Fruit fly (Drosophila melanogaster) whole organism, embryonic: Measurements from ENCODE around the gene CG13694.

Experiments
- Atf6 ChIP-seq: fragments of 200-800 bp; sonication (Bioruptor generic); IDR thresholded peaks from 2 replicates; pipeline ENCODE4 v1.3.6; 2022; ENCODE audit warnings: missing biosample characterization, missing genetic modification characterization
- Bgb ChIP-seq: fragments of 200-800 bp; sonication (Bioruptor generic); IDR thresholded peaks from 2 replicates; pipeline ENCODE4 v1.3.6; 2022; ENCODE audit warnings: missing biosample characterization, missing genetic modification characterization; ENCODE audit not compliant: partially characterized antibody
- CG10366 ChIP-seq: fragments of 200-800 bp; sonication (Bioruptor generic); IDR thresholded peaks from 2 replicates; pipeline ENCODE4 v1.3.6; 2022; ENCODE audit warnings: missing biosample characterization, missing genetic modification characterization
- CG11398 ChIP-seq: fragments of 200-800 bp; sonication (Bioruptor generic); optimal IDR thresholded peaks from 2 replicates; lab custom pipeline; 2016; ENCODE audit warnings: missing biosample characterization, missing genetic modification characterization
- CG11560 ChIP-seq: fragments of 200-800 bp; sonication (Bioruptor generic); IDR thresholded peaks from 3 replicates; pipeline ENCODE4 v1.3.6; 2022; ENCODE audit warnings: missing biosample characterization, missing genetic modification characterization
- CG12071 ChIP-seq: fragments of 200-800 bp; sonication (Bioruptor generic); optimal IDR thresholded peaks from 3 replicates; lab custom pipeline; 2018; ENCODE audit warnings: missing biosample characterization, mild to moderate bottlenecking, missing genetic modification characterization
- CG12104 ChIP-seq: fragments of 200-800 bp; sonication (Bioruptor generic); optimal IDR thresholded peaks from 3 replicates; lab custom pipeline; 2016; ENCODE audit warnings: missing biosample characterization, missing genetic modification characterization
- CG12155 ChIP-seq: fragments of 200-800 bp; sonication (Bioruptor generic); optimal IDR thresholded peaks from 3 replicates; lab custom pipeline; 2016; ENCODE audit warnings: missing biosample characterization, missing genetic modification characterization
- CG13287 ChIP-seq: fragments of 200-800 bp; sonication (Bioruptor generic); IDR thresholded peaks from 2 replicates; pipeline ENCODE4 v1.3.6; 2022; ENCODE audit warnings: missing biosample characterization, missing genetic modification characterization; ENCODE audit not compliant: partially characterized antibody
- CG13296 ChIP-seq: fragments of 200-800 bp; sonication (Bioruptor generic); optimal IDR thresholded peaks from 3 replicates; lab custom pipeline; 2018; ENCODE audit warnings: missing biosample characterization, mild to moderate bottlenecking, missing genetic modification characterization
- CG13775 ChIP-seq: fragments of 200-800 bp; sonication (Bioruptor generic); optimal IDR thresholded peaks from 3 replicates; lab custom pipeline; 2017; ENCODE audit warnings: missing biosample characterization, mild to moderate bottlenecking, missing genetic modification characterization
- CG1603 ChIP-seq: fragments of 200-800 bp; sonication (Bioruptor generic); optimal IDR thresholded peaks from 2 replicates; lab custom pipeline; 2019; ENCODE audit warnings: missing biosample characterization, mild to moderate bottlenecking, missing genetic modification characterization, moderate library complexity
- CG17568 ChIP-seq: fragments of 200-800 bp; sonication (Bioruptor generic); optimal IDR thresholded peaks from 2 replicates; lab custom pipeline; 2018; ENCODE audit warnings: missing biosample characterization, mild to moderate bottlenecking, missing genetic modification characterization, moderate library complexity
- CG2202 ChIP-seq: fragments of 200-800 bp; sonication (Bioruptor generic); optimal IDR thresholded peaks from 2 replicates; lab custom pipeline; 2018; ENCODE audit warnings: missing biosample characterization, mild to moderate bottlenecking, missing genetic modification characterization
- CG2875 ChIP-seq: fragments of 200-800 bp; sonication (Bioruptor generic); optimal IDR thresholded peaks from 2 replicates; lab custom pipeline; 2017; ENCODE audit warnings: missing biosample characterization, mild to moderate bottlenecking, missing genetic modification characterization, missing genetic modification reagents
- CG31224 ChIP-seq: fragments of 200-800 bp; sonication (Bioruptor generic); IDR thresholded peaks from 2 replicates; pipeline ENCODE4 v1.3.6; 2022; ENCODE audit warnings: missing biosample characterization, missing genetic modification characterization
- CG32767 ChIP-seq: fragments of 200-800 bp; sonication (Bioruptor generic); IDR thresholded peaks from 2 replicates; pipeline ENCODE4 v1.3.6; 2022; ENCODE audit warnings: missing biosample characterization, missing genetic modification characterization
- CG3838 ChIP-seq: fragments of 200-800 bp; sonication (Bioruptor generic); optimal IDR thresholded peaks from 3 replicates; lab custom pipeline; 2016; ENCODE audit warnings: missing biosample characterization, missing genetic modification characterization
- CG3995 ChIP-seq: fragments of 200-800 bp; sonication (Bioruptor generic); optimal IDR thresholded peaks from 3 replicates; lab custom pipeline; 2016; ENCODE audit warnings: missing biosample characterization, missing genetic modification characterization
- CG6765 ChIP-seq: fragments of 200-800 bp; sonication (Bioruptor generic); optimal IDR thresholded peaks from 3 replicates; lab custom pipeline; 2017; ENCODE audit warnings: missing biosample characterization, mild to moderate bottlenecking, missing genetic modification characterization
- CG6813 ChIP-seq: fragments of 200-800 bp; sonication (Bioruptor generic); optimal IDR thresholded peaks from 2 replicates; lab custom pipeline; 2017; ENCODE audit warnings: missing biosample characterization, missing genetic modification characterization, mild to moderate bottlenecking, moderate library complexity, missing genetic modification reagents
- CG9817 ChIP-seq: fragments of 200-800 bp; sonication (Bioruptor generic); optimal IDR thresholded peaks from 2 replicates; lab custom pipeline; 2018; ENCODE audit warnings: missing biosample characterization, mild to moderate bottlenecking, missing genetic modification characterization, moderate library complexity
- Camta ChIP-seq: fragments of 200-800 bp; sonication (Bioruptor generic); optimal IDR thresholded peaks from 2 replicates; lab custom pipeline; 2016; ENCODE audit warnings: missing biosample characterization, missing genetic modification characterization
- D ChIP-seq, 2 experiments: fragments of 200-800 bp in 1 of 2; fragments of >200 bp in 1 of 2; sonication (Bioruptor generic) in 1 of 2; optimal IDR thresholded peaks; 2 replicates in 1 of 2; 3 replicates in 1 of 2; lab custom pipeline; 2017; ENCODE audit warnings: mild to moderate bottlenecking in 1 of 2, missing biosample characterization in 1 of 2, missing genetic modification characterization in 1 of 2, missing genetic modification reagents in 1 of 2
- Deaf1 ChIP-seq: fragments of 200-800 bp; optimal IDR thresholded peaks from 3 replicates; lab custom pipeline; 2019; ENCODE audit warnings: missing biosample characterization, mild to moderate bottlenecking, missing genetic modification characterization, moderate library complexity
- ERR ChIP-seq: fragments of 200-800 bp; sonication (Bioruptor generic); optimal IDR thresholded peaks from 2 replicates; lab custom pipeline; 2016; ENCODE audit warnings: missing biosample characterization, missing genetic modification characterization
- GATAe ChIP-seq: fragments of 200-800 bp; sonication (Bioruptor generic); conservative IDR thresholded peaks from 2 replicates; pipeline ENCODE4 v1.3.6; 2022; ENCODE audit warnings: missing biosample characterization, missing genetic modification characterization
- Gug ChIP-seq: fragments of 200-800 bp; sonication (Bioruptor generic); IDR thresholded peaks from 4 replicates; pipeline ENCODE4 v1.3.6; 2022; ENCODE audit warnings: missing biosample characterization, missing genetic modification characterization
- HLH4C ChIP-seq: fragments of 200-800 bp; sonication (Bioruptor generic); IDR thresholded peaks from 3 replicates; pipeline ENCODE4 v1.3.6; 2022; ENCODE audit warnings: missing biosample characterization, missing genetic modification characterization; ENCODE audit not compliant: partially characterized antibody
- Hey ChIP-seq: fragments of 200-800 bp; sonication (Bioruptor generic); optimal IDR thresholded peaks from 3 replicates; lab custom pipeline; 2018; ENCODE audit warnings: missing biosample characterization, mild to moderate bottlenecking, missing genetic modification characterization
- Lim3 ChIP-seq: fragments of 200-800 bp; sonication (Bioruptor generic); IDR thresholded peaks from 2 replicates; pipeline ENCODE4 v1.3.6; 2022; ENCODE audit warnings: missing biosample characterization, missing genetic modification characterization
- Myb ChIP-seq: fragments of 200-800 bp; sonication (Bioruptor generic); optimal IDR thresholded peaks from 2 replicates; lab custom pipeline; 2016; ENCODE audit warnings: missing biosample characterization, missing genetic modification characterization
- Side ChIP-seq: fragments of 200-800 bp; sonication (Bioruptor generic); optimal IDR thresholded peaks from 2 replicates; lab custom pipeline; 2016; ENCODE audit warnings: missing biosample characterization, missing genetic modification characterization
- Xrp1 ChIP-seq: fragments of 200-800 bp; sonication (Bioruptor generic); IDR thresholded peaks from 2 replicates; pipeline ENCODE4 v1.3.6; 2022; ENCODE audit warnings: missing biosample characterization, missing genetic modification characterization
- YL-1 ChIP-seq: fragments of 200-800 bp; sonication (Bioruptor generic); optimal IDR thresholded peaks from 3 replicates; lab custom pipeline; 2017; ENCODE audit warnings: missing biosample characterization, mild to moderate bottlenecking, missing genetic modification characterization
- ac ChIP-seq: fragments of 200-800 bp; sonication (Bioruptor generic); optimal IDR thresholded peaks from 3 replicates; lab custom pipeline; 2017; ENCODE audit warnings: missing biosample characterization, mild to moderate bottlenecking, missing genetic modification characterization
- ap ChIP-seq: fragments of 200-800 bp; sonication (Bioruptor generic); IDR thresholded peaks from 2 replicates; pipeline ENCODE4 v1.3.6; 2022; ENCODE audit warnings: missing biosample characterization, missing genetic modification characterization
- bab2 ChIP-seq: fragments of 200-800 bp; sonication (Bioruptor generic); optimal IDR thresholded peaks from 2 replicates; lab custom pipeline; 2016; ENCODE audit warnings: missing biosample characterization, missing genetic modification characterization
- danr ChIP-seq: fragments of 200-800 bp; sonication (Bioruptor generic); IDR thresholded peaks from 2 replicates; pipeline ENCODE4 v1.3.6; 2022; ENCODE audit warnings: missing biosample characterization, missing genetic modification characterization
- dpn ChIP-seq, 2 experiments: fragments of 200-800 bp; sonication (Bioruptor generic); optimal IDR thresholded peaks; 3 replicates each; lab custom pipeline; 2016; ENCODE audit warnings: missing biosample characterization in 2 of 2, missing genetic modification characterization in 2 of 2
- gsb-n ChIP-seq: fragments of 200-800 bp; sonication (Bioruptor generic); optimal IDR thresholded peaks from 3 replicates; lab custom pipeline; 2018; ENCODE audit warnings: missing biosample characterization, mild to moderate bottlenecking, missing genetic modification characterization
- insv ChIP-seq, 2 experiments: fragments of 200-800 bp; sonication (Bioruptor generic); optimal IDR thresholded peaks; 3 replicates each; lab custom pipeline; 2016 to 2018; ENCODE audit warnings: missing biosample characterization in 2 of 2, missing genetic modification characterization in 2 of 2
- lola ChIP-seq, 3 experiments: fragments of >200 bp in 2 of 3; fragments of 200-800 bp in 1 of 3; sonication (Bioruptor generic) in 1 of 3; optimal IDR thresholded peaks; 2 replicates each; lab custom pipeline; 2017 to 2019; ENCODE audit warnings: missing biosample characterization in 3 of 3, missing genetic modification characterization in 3 of 3, mild to moderate bottlenecking in 1 of 3, moderate library complexity in 1 of 3
- mld ChIP-seq: fragments of 200-800 bp; sonication (Bioruptor generic); IDR thresholded peaks from 3 replicates; pipeline ENCODE4 v1.3.6; 2022; ENCODE audit warnings: missing biosample characterization, missing genetic modification characterization; ENCODE audit not compliant: partially characterized antibody
- pfk ChIP-seq: fragments of 200-800 bp; sonication (Bioruptor generic); optimal IDR thresholded peaks from 2 replicates; lab custom pipeline; 2018; ENCODE audit warnings: missing biosample characterization, mild to moderate bottlenecking, missing genetic modification characterization, moderate library complexity
- pzg ChIP-seq: fragments of 200-800 bp; sonication (Bioruptor generic); optimal IDR thresholded peaks from 3 replicates; lab custom pipeline; 2018; ENCODE audit warnings: missing biosample characterization, mild to moderate bottlenecking, missing genetic modification characterization, moderate library complexity
- ranshi ChIP-seq: fragments of 200-800 bp; sonication (Bioruptor generic); IDR thresholded peaks from 2 replicates; pipeline ENCODE4 v1.3.6; 2022; ENCODE audit warnings: missing biosample characterization, missing genetic modification characterization
- repo ChIP-seq: fragments of 200-800 bp; sonication (Bioruptor generic); optimal IDR thresholded peaks from 2 replicates; lab custom pipeline; 2016; ENCODE audit warnings: missing biosample characterization, missing genetic modification characterization
- sr ChIP-seq: fragments of 200-800 bp; sonication (Bioruptor generic); IDR thresholded peaks from 3 replicates; pipeline ENCODE4 v1.3.6; 2022; ENCODE audit warnings: missing biosample characterization, missing genetic modification characterization
- tin ChIP-seq: fragments of 200-800 bp; sonication (Bioruptor generic); optimal IDR thresholded peaks from 3 replicates; lab custom pipeline; 2016; ENCODE audit warnings: missing biosample characterization, missing genetic modification characterization
- usp ChIP-seq: fragments of >200 bp; optimal IDR thresholded peaks from 2 replicates; lab custom pipeline; 2017; ENCODE audit warnings: missing biosample characterization, missing genetic modification characterization
- zf30C ChIP-seq: fragments of 200-800 bp; sonication (Bioruptor generic); optimal IDR thresholded peaks from 3 replicates; lab custom pipeline; 2018; ENCODE audit warnings: missing biosample characterization, mild to moderate bottlenecking, missing genetic modification characterization

Gene CG13694

DNA sequence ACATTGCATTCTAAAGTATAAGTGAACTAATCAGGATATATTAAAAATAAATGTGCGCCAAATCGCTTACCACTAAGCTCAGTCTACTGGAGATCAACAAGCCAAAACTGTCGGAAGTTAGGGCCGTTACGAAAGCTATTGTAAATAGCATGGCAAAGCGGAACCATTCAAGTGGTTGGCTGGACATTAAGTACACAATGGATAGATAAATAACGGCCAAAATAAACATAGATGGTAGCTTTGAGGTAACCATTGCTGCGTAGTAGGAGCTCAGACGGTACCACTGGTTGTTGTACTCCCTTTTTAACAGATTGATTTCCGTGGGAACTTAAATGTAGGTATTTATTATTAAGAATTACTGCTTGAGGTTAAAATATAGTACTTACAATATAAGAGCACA lies 1.5 kb upstream of the CG13694 start (continued):
- TF ChIP-seq CG12155 (GFP tag; lab: Kevin White, UChicago) (no peak), pfk (GFP tag; lab: Kevin White, UChicago) (peak; percentile 32), CG12104 (GFP tag; lab: Kevin White, UChicago) (no peak), CG2875 (GFP tag; lab: Kevin White, UChicago) (peak; percentile 56), Hey (tag; lab: Kevin White, UChicago) (peak; percentile 13), Bgb (GFP tag; lab: Robert Waterston, UW) (no peak), Side (GFP tag; lab: Kevin White, UChicago) (no peak), CG2202 (peak; percentile 4), Myb (GFP tag; lab: Kevin White, UChicago) (no peak), bab2 (GFP tag; lab: Kevin White, UChicago) (no peak), CG12071 (GFP tag; lab: Kevin White, UChicago) (peak; percentile 67), CG13775 (GFP tag; lab: Kevin White, UChicago) (no peak), usp (GFP tag; lab: Kevin White, UChicago) (no peak), CG11560 (tag; lab: Robert Waterston, UW) (no peak), zf30C (GFP tag; lab: Kevin White, UChicago) (no peak), tin (GFP tag; lab: Kevin White, UChicago) (no peak), Deaf1 (no peak), Camta (GFP tag; lab: Kevin White, UChicago) (peak; percentile 5), GATAe (GFP tag; lab: Robert Waterston, UW) (no peak), gsb-n (tag; lab: Kevin White, UChicago) (no peak), CG13296 (GFP tag; lab: Kevin White, UChicago) (peak; percentile 67), CG6765 (GFP tag; lab: Kevin White, UChicago) (peak; percentile 31), CG6813 (peak; percentile 44), Xrp1 (no peak), CG31224 (no peak), CG9817 (tag; lab: Kevin White, UChicago) (no peak), CG17568 (GFP tag; lab: Kevin White, UChicago) (peak; percentile 8), CG3838 (no peak), ap (no peak), repo (no peak), Atf6 (GFP tag; lab: Robert Waterston, UW) (0 out of 2 replicates have a peak, but pooled peaks have one; percentile 36), insv (GFP tag; optimal IDR thresholded peaks at IDR 0.05; lab: Kevin White, UChicago) (no peak), CG1603 (tag; lab: Kevin White, UChicago) (peak; percentile 14), danr (GFP tag; lab: Robert Waterston, UW) (no peak), CG32767 (GFP tag; lab: Robert Waterston, UW) (0 out of 2 replicates have a peak, but pooled peaks have one; percentile 29), Lim3 (no peak)

DNA sequence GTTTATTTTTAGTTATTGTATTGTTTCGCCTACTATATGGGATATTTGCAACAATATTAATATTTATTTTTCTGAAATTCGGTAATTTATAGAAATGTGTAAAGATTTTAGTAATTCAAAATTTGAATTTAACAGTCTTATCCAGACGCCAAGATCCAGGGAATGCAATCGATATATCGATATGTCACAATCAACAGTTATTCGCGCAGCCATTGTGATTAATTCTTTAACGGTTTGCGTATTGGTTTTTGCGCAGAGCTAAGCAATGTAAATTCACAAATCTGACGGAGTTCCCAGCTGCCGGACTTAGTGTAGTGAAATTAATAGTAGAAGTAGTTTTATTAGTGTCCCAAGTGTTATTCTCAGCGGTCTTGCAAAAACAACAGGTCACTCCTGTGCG lies 1.9 kb downstream of the CG13694 start, which contains the start of gene ND-15:
Gene ND-15, plus strand, starts transcription at position 298 of the 400 bp plus-strand sequence.
- TF ChIP-seq pzg (GFP tag; lab: Kevin White, UChicago) (peak; percentile 72), D (optimal IDR thresholded peaks at IDR 0.05; lab: Kevin White, UChicago) (no peak), D (GFP tag; optimal IDR thresholded peaks at IDR 0.05; lab: Kevin White, UChicago) (no peak), CG13287 (GFP tag; lab: Robert Waterston, UW) (peak; percentile 84), CG3995 (peak; percentile 91), CG11398 (GFP tag; lab: Kevin White, UChicago) (no peak), ERR (GFP tag; lab: Kevin White, UChicago) (no peak), YL-1 (GFP tag; lab: Kevin White, UChicago) (no peak), CG10366 (GFP tag; lab: Robert Waterston, UW) (no peak), ac (GFP tag; lab: Kevin White, UChicago) (no peak), sr (GFP tag; lab: Robert Waterston, UW) (no peak), dpn (GFP tag; optimal IDR thresholded peaks at IDR 0.05; lab: Kevin White, UChicago) (no peak), Gug (GFP tag; lab: Robert Waterston, UW) (no peak), HLH4C (GFP tag; lab: Robert Waterston, UW) (peak; percentile 77), lola (GFP tag; optimal IDR thresholded peaks at IDR 0.05; lab: Kevin White, UChicago) (no peak), mld (peak; percentile 69; the same call in 2 of the 3 replicates), ranshi (GFP tag; lab: Robert Waterston, UW) (no peak)
